Fruit fly (Drosophila melanogaster): ENCODE measurements around the gene cDIP.

dm6 chr3R:21109712-21110111 is 51.2 kb downstream of the cDIP start:
- no peak for TF ChIP-seq h (optimal IDR thresholded peaks at IDR 0.05)
- no peak for TF ChIP-seq insv (optimal IDR thresholded peaks at IDR 0.05)
- no peak for TF ChIP-seq psq (optimal IDR thresholded peaks at IDR 0.05)
- no peak for TF ChIP-seq Myc (optimal IDR thresholded peaks at IDR 0.05)
